Worm (Caenorhabditis elegans) whole organism, midembryonic: Measurements from ENCODE around the gene srx-116.

Source experiments
- T22C8.4 ChIP-seq: fragments of 200-800 bp; sonication (Bioruptor generic); IDR thresholded peaks from 2 replicates; pipeline ENCODE4 v1.3.6; 2022; ENCODE audit warnings: missing genetic modification characterization, missing compliant biosample characterization
- flt-1 ChIP-seq: fragments of 200-800 bp; sonication (Bioruptor generic); IDR thresholded peaks from 2 replicates; pipeline ENCODE4 v1.3.6; 2022; ENCODE audit warnings: missing genetic modification characterization, missing compliant biosample characterization
- med-1 ChIP-seq: sonication (generic microtip); optimal IDR thresholded peaks from 2 replicates; lab custom pipeline; 2017; ENCODE audit warnings: missing genetic modification characterization, mild to moderate bottlenecking, missing compliant biosample characterization, antibody characterized with exemption, missing genetic modification reagents; ENCODE audit not compliant: insufficient read depth
- ref-1 ChIP-seq: fragments of 200-800 bp; sonication (Bioruptor generic); conservative IDR thresholded peaks from 2 replicates; pipeline ENCODE4 v1.3.6; 2022; ENCODE audit warnings: missing genetic modification reagents, missing genetic modification characterization, missing compliant biosample characterization
- tab-1 ChIP-seq: fragments of 200-800 bp; sonication (Bioruptor generic); IDR thresholded peaks from 2 replicates; pipeline ENCODE4 v1.3.6; 2022; ENCODE audit warnings: missing genetic modification characterization, missing compliant biosample characterization
- ztf-23 ChIP-seq: fragments of 200-800 bp; sonication (Bioruptor generic); IDR thresholded peaks from 2 replicates; pipeline ENCODE4 v1.3.6; 2022; ENCODE audit warnings: missing genetic modification reagents, missing genetic modification characterization, missing compliant biosample characterization

DNA sequence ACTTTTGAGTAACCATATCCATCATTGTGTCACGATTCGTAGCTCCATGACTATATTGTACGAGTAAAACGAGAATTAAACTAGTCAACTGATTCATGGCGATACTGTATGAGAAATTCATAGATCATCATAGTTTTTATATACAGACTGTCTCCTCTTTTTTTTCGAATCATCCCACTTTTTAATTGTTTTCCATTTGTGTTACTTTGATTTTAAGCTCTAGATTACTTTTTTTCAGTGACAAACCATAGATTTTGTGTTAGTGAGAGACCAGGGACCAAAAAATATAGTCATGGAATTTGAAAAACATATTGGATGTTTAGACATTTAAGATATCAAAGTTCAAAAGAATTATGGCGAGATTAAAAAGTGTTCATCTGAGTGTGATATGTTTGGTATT is 41.3 kb downstream of the srx-116 start, which contains the start of gene R11D1.3:
- TF ChIP-seq flt-1 (GFP tag; lab: Robert Waterston, UW) (no peak), med-1 (no peak), ztf-23 (GFP tag; lab: Robert Waterston, UW) (no peak), tab-1 (no peak), T22C8.4 (GFP tag; lab: Robert Waterston, UW) (no peak), ref-1 (GFP tag; lab: Robert Waterston, UW) (no peak)
